Worm (Caenorhabditis elegans): ENCODE measurements around the gene nhr-107.

DNA sequence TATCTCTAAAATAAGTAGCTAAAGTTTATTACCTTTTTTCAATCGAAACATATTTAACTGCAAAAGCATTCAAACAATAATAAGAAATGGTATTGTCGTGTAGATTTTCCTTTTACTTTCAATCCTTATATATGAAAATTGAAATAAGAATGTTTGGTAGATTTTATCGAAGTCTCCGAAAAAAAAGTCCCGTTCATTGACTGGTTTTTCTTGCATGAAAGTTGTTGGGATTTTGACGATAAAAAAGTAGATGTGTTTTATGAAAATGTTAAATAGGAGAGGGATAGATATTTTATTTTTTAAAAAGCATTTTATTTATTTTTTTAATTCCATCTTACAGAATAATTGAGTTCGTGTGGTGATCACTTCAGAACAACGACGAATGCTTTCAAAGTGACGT, 19.0 kb upstream of the nhr-107 start, which contains the start of gene C33G8.13:
- TF ChIP-seq daf-16 (GFP tag; optimal IDR thresholded peaks at IDR 0.05) (no peak), daf-16 (tag; optimal IDR thresholded peaks at IDR 0.05) (no peak), F44E2.7 (GFP tag; IDR thresholded peaks at IDR 0.05) (no peak), mxl-3 (GFP tag; optimal IDR thresholded peaks at IDR 0.05) (no peak), fkh-10 (GFP tag; optimal IDR thresholded peaks at IDR 0.05) (no peak), Y75B8A.6 (GFP tag; IDR thresholded peaks at IDR 0.05) (no peak)

All from whole organism, L4 larva.